Worm (Caenorhabditis elegans) whole organism, young adult: ENCODE results near the gene cest-26.
A peak's percentile ranks its signal among the peaks of the same experiment; 100 is the strongest.
"Not testable (repeated sequence)": the region's sequence is repeated elsewhere in the genome, so short reads cannot be mapped to it uniquely, and the experiment has no call there.

Experiments used
- B0035.1 ChIP-seq: sonication (generic microtip); optimal IDR thresholded peaks from 2 replicates; lab custom pipeline; 2016; ENCODE audit warnings: missing genetic modification characterization, mild to moderate bottlenecking, missing compliant biosample characterization, missing genotype, missing genetic modification reagents
- B0261.1 ChIP-seq: sonication (generic microtip); optimal IDR thresholded peaks from 2 replicates; lab custom pipeline; 2016; ENCODE audit warnings: mild to moderate bottlenecking, missing genetic modification characterization, moderate library complexity, missing compliant biosample characterization
- C06A6.2 ChIP-seq: fragments of 200-800 bp; sonication (Bioruptor generic); conservative IDR thresholded peaks from 2 replicates; pipeline ENCODE4 v1.3.6; 2022; ENCODE audit warnings: missing genetic modification characterization, missing compliant biosample characterization
- D2030.7 ChIP-seq: fragments of 200-800 bp; sonication (Bioruptor generic); IDR thresholded peaks from 2 replicates; pipeline ENCODE4 v1.3.6; 2022; ENCODE audit warnings: missing genetic modification reagents, missing genetic modification characterization, missing compliant biosample characterization
- F10E7.11 ChIP-seq: sonication (generic microtip); optimal IDR thresholded peaks from 2 replicates; lab custom pipeline; 2017; ENCODE audit warnings: mild to moderate bottlenecking, missing genetic modification characterization, moderate library complexity, missing compliant biosample characterization
- F39B2.1 ChIP-seq: fragments of 200-800 bp; sonication (Bioruptor generic); IDR thresholded peaks from 2 replicates; pipeline ENCODE4 v1.3.6; 2022; ENCODE audit warnings: missing genetic modification reagents, missing genetic modification characterization, missing compliant biosample characterization
- F52B5.7 ChIP-seq: sonication (generic microtip); optimal IDR thresholded peaks from 2 replicates; lab custom pipeline; 2016; ENCODE audit warnings: mild to moderate bottlenecking, missing genetic modification characterization, missing compliant biosample characterization
- F55B11.4 ChIP-seq: sonication (generic microtip); optimal IDR thresholded peaks from 2 replicates; lab custom pipeline; 2016; ENCODE audit warnings: missing compliant biosample characterization, missing genetic modification characterization, borderline replicate concordance; ENCODE audit not compliant: insufficient read depth
- K11D2.4 ChIP-seq: fragments of 200-800 bp; sonication (Bioruptor generic); IDR thresholded peaks from 2 replicates; pipeline ENCODE4 v1.3.6; 2022; ENCODE audit warnings: missing genetic modification reagents, missing genetic modification characterization, missing compliant biosample characterization
- Y79H2A.3 ChIP-seq: fragments of 200-800 bp; sonication (Bioruptor generic); conservative IDR thresholded peaks from 2 replicates; pipeline ENCODE4 v1.3.6; 2022; ENCODE audit warnings: missing genetic modification reagents, missing genetic modification characterization, missing compliant biosample characterization
- ZK185.1 ChIP-seq: sonication (generic microtip); optimal IDR thresholded peaks from 2 replicates; lab custom pipeline; 2016; ENCODE audit warnings: mild to moderate bottlenecking, missing genetic modification characterization, missing compliant biosample characterization; ENCODE audit not compliant: poor library complexity, severe bottlenecking
- atf-7 ChIP-seq: sonication (generic microtip); optimal IDR thresholded peaks from 2 replicates; lab custom pipeline; 2017; ENCODE audit warnings: mild to moderate bottlenecking, missing genetic modification characterization, missing compliant biosample characterization
- athp-1 ChIP-seq: sonication (generic microtip); optimal IDR thresholded peaks from 2 replicates; lab custom pipeline; 2017; ENCODE audit warnings: mild to moderate bottlenecking, missing genetic modification characterization, missing compliant biosample characterization
- attf-5 ChIP-seq: fragments of 200-800 bp; sonication (Bioruptor generic); optimal IDR thresholded peaks from 2 replicates; lab custom pipeline; 2018; ENCODE audit warnings: mild to moderate bottlenecking, missing genetic modification characterization, missing compliant biosample characterization
- ceh-91 ChIP-seq: fragments of 200-800 bp; sonication (Bioruptor generic); IDR thresholded peaks from 2 replicates; pipeline ENCODE4 v1.3.6; 2022; ENCODE audit warnings: missing genetic modification reagents, missing genetic modification characterization, missing compliant biosample characterization
- dox-1 ChIP-seq: fragments of 200-800 bp; sonication (Bioruptor generic); IDR thresholded peaks from 2 replicates; pipeline ENCODE4 v1.3.6; 2022; ENCODE audit warnings: missing genetic modification reagents, missing genetic modification characterization, missing compliant biosample characterization
- efl-1 ChIP-seq: fragments of 150-350 bp; optimal IDR thresholded peaks from 2 replicates; lab custom pipeline; 2014; ENCODE audit warnings: missing biosample characterization, missing genetic modification reagents, missing genetic modification characterization
- ekl-4 ChIP-seq: fragments of 200-800 bp; sonication (Bioruptor generic); IDR thresholded peaks from 2 replicates; pipeline ENCODE4 v1.3.6; 2022; ENCODE audit warnings: missing genetic modification reagents, missing genetic modification characterization, missing compliant biosample characterization
- ets-4 ChIP-seq: fragments of 200-800 bp; sonication (Bioruptor generic); optimal IDR thresholded peaks from 2 replicates; lab custom pipeline; 2018; ENCODE audit warnings: mild to moderate bottlenecking, missing genetic modification characterization, missing compliant biosample characterization
- fkh-3 ChIP-seq: sonication (generic microtip); optimal IDR thresholded peaks from 2 replicates; lab custom pipeline; 2016; ENCODE audit warnings: mild to moderate bottlenecking, missing genetic modification characterization, missing compliant biosample characterization
- gei-17 ChIP-seq: fragments of 200-800 bp; sonication (Bioruptor generic); optimal IDR thresholded peaks from 2 replicates; lab custom pipeline; 2018; ENCODE audit warnings: mild to moderate bottlenecking, missing genetic modification characterization, missing compliant biosample characterization
- hlh-12 ChIP-seq: sonication (generic microtip); optimal IDR thresholded peaks from 2 replicates; lab custom pipeline; 2016; ENCODE audit warnings: missing genetic modification characterization, missing compliant biosample characterization
- hlh-26 ChIP-seq: fragments of 200-800 bp; sonication (Bioruptor generic); conservative IDR thresholded peaks from 2 replicates; pipeline ENCODE4 v1.3.6; 2022; ENCODE audit warnings: missing genetic modification reagents, missing genetic modification characterization, missing compliant biosample characterization
- hmg-1.2 ChIP-seq: fragments of 200-800 bp; sonication (Bioruptor generic); IDR thresholded peaks from 2 replicates; pipeline ENCODE4 v1.3.6; 2022; ENCODE audit warnings: missing genetic modification reagents, missing genetic modification characterization, missing compliant biosample characterization
- hmg-20 ChIP-seq: fragments of 200-800 bp; sonication (Bioruptor generic); IDR thresholded peaks from 2 replicates; pipeline ENCODE4 v1.3.6; 2022; ENCODE audit warnings: missing genetic modification reagents, missing genetic modification characterization, missing compliant biosample characterization
- hsf-1 ChIP-seq: fragments of 200-800 bp; sonication (Bioruptor generic); IDR thresholded peaks from 2 replicates; pipeline ENCODE4 v1.3.6; 2022; ENCODE audit warnings: missing genetic modification reagents, missing genetic modification characterization, missing compliant biosample characterization
- let-607 ChIP-seq, 2 experiments: fragments of 200-800 bp in 1 of 2; sonication (Bioruptor generic) in 1 of 2; sonication (generic microtip) in 1 of 2; optimal IDR thresholded peaks; 2 replicates each; lab custom pipeline; 2016 to 2018; ENCODE audit warnings: mild to moderate bottlenecking in 2 of 2, missing compliant biosample characterization in 2 of 2, missing genetic modification characterization in 2 of 2, moderate library complexity in 2 of 2, missing genotype in 1 of 2
- lin-40 ChIP-seq: sonication (generic microtip); optimal IDR thresholded peaks from 2 replicates; lab custom pipeline; 2016; ENCODE audit warnings: missing genetic modification characterization, mild to moderate bottlenecking, missing compliant biosample characterization, missing genotype, missing genetic modification reagents
- lin-54 ChIP-seq: fragments of 200-800 bp; sonication (Bioruptor generic); optimal IDR thresholded peaks from 2 replicates; lab custom pipeline; 2018; ENCODE audit warnings: mild to moderate bottlenecking, missing genetic modification characterization, missing compliant biosample characterization
- madf-6 ChIP-seq: fragments of 200-800 bp; sonication (Bioruptor generic); IDR thresholded peaks from 2 replicates; pipeline ENCODE4 v1.3.6; 2022; ENCODE audit warnings: missing genetic modification reagents, missing genetic modification characterization, missing compliant biosample characterization
- madf-8 ChIP-seq: fragments of 200-800 bp; sonication (Bioruptor generic); conservative IDR thresholded peaks from 2 replicates; pipeline ENCODE4 v1.3.6; 2022; ENCODE audit warnings: missing genetic modification reagents, missing genetic modification characterization, missing compliant biosample characterization
- mxl-1 ChIP-seq: sonication (generic microtip); optimal IDR thresholded peaks from 2 replicates; lab custom pipeline; 2016; ENCODE audit warnings: missing genetic modification characterization, missing compliant biosample characterization
- nfya-1 ChIP-seq: sonication (generic microtip); optimal IDR thresholded peaks from 2 replicates; lab custom pipeline; 2017; ENCODE audit warnings: antibody characterized with exemption, missing compliant biosample characterization, missing genetic modification characterization, borderline replicate concordance; ENCODE audit not compliant: insufficient read depth
- nhr-120 ChIP-seq: fragments of 200-800 bp; sonication (Bioruptor generic); IDR thresholded peaks from 2 replicates; pipeline ENCODE4 v1.3.6; 2022; ENCODE audit warnings: missing genetic modification characterization, missing compliant biosample characterization
- nhr-90 ChIP-seq: sonication (generic microtip); optimal IDR thresholded peaks from 2 replicates; lab custom pipeline; 2016; ENCODE audit warnings: missing genotype, mild to moderate bottlenecking, missing genetic modification characterization, missing compliant biosample characterization
- sdz-38 ChIP-seq: sonication (generic microtip); optimal IDR thresholded peaks from 2 replicates; lab custom pipeline; 2016; ENCODE audit warnings: missing genotype, missing genetic modification characterization, missing compliant biosample characterization
- snpc-1.1 ChIP-seq: sonication (generic microtip); optimal IDR thresholded peaks from 2 replicates; lab custom pipeline; 2017; ENCODE audit warnings: missing genetic modification characterization, mild to moderate bottlenecking, missing compliant biosample characterization, antibody characterized with exemption, moderate library complexity, missing genotype, missing genetic modification reagents; ENCODE audit not compliant: insufficient read depth
- snpc-1.3 ChIP-seq: sonication (generic microtip); optimal IDR thresholded peaks from 2 replicates; lab custom pipeline; 2017; ENCODE audit warnings: missing genetic modification characterization, mild to moderate bottlenecking, missing compliant biosample characterization, antibody characterized with exemption, moderate library complexity, missing genotype, missing genetic modification reagents; ENCODE audit not compliant: insufficient read depth
- snpc-4 ChIP-seq, 5 experiments: fragments of 150-350 bp in 1 of 5; sonication (generic microtip) in 4 of 5; optimal IDR thresholded peaks; 2 replicates each; lab custom pipeline; 2014 to 2018; ENCODE audit warnings: missing genetic modification characterization in 5 of 5, missing biosample characterization in 3 of 5, antibody characterized with exemption in 2 of 5, mild to moderate bottlenecking in 2 of 5, missing compliant biosample characterization in 2 of 5, missing genotype in 2 of 5, moderate library complexity in 2 of 5, missing genetic modification reagents in 1 of 5
- somi-1 ChIP-seq: fragments of 200-800 bp; sonication (Bioruptor generic); optimal IDR thresholded peaks from 2 replicates; lab custom pipeline; 2018; ENCODE audit warnings: mild to moderate bottlenecking, missing genetic modification characterization, missing compliant biosample characterization
- zfh-2 ChIP-seq: fragments of 200-800 bp; sonication (Bioruptor generic); conservative IDR thresholded peaks from 2 replicates; pipeline ENCODE4 v1.3.6; 2022; ENCODE audit warnings: missing genetic modification reagents, missing genetic modification characterization, missing compliant biosample characterization
- ztf-3 ChIP-seq: fragments of 200-800 bp; sonication (Bioruptor generic); optimal IDR thresholded peaks from 2 replicates; lab custom pipeline; 2018; ENCODE audit warnings: mild to moderate bottlenecking, missing genetic modification characterization, missing compliant biosample characterization

Gene cest-26

ce11 chrX:4394505-4394904, 43.0 kb downstream of the cest-26 start:
- 0 out of 2 replicates have a peak, but pooled peaks have one; percentile 12 for TF ChIP-seq dox-1 (GFP tag; lab: Robert Waterston, UW)
- peak; percentile 58 for TF ChIP-seq hmg-1.2
- not testable (repeated sequence) for TF ChIP-seq snpc-4 (GFP tag; optimal IDR thresholded peaks at IDR 0.05; lab: Kevin White, UChicago)
- TF ChIP-seq snpc-4 (tag; optimal IDR thresholded peaks at IDR 0.05; lab: Kevin White, UChicago) = peak in 2 of 4 experiments; percentile 67 to 75

DNA sequence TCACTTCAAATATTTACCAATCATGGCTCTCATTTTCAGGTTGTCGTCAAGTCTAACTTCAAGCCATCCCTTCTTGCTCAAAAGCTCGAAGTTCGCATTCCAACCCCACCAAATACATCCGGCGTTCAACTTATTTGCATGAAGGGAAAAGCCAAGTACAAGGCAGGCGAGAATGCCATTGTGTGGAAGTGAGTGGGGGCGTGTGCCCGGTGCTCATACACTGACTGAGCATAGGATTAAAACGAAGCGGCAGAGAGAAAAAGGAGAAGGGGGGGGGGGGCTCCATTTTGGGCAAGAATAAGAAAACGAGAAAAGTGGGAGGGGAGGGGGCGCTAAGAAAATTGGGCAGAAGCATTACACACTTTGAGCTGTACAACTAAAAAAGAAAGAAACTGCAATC, 45.8 kb downstream of the cest-26 start:
- TF ChIP-seq Y79H2A.3 (GFP tag; lab: Robert Waterston, UW) (no peak), zfh-2 (GFP tag; lab: Robert Waterston, UW) (peak; percentile 33; the same call in 1 of the 2 replicates)

DNA sequence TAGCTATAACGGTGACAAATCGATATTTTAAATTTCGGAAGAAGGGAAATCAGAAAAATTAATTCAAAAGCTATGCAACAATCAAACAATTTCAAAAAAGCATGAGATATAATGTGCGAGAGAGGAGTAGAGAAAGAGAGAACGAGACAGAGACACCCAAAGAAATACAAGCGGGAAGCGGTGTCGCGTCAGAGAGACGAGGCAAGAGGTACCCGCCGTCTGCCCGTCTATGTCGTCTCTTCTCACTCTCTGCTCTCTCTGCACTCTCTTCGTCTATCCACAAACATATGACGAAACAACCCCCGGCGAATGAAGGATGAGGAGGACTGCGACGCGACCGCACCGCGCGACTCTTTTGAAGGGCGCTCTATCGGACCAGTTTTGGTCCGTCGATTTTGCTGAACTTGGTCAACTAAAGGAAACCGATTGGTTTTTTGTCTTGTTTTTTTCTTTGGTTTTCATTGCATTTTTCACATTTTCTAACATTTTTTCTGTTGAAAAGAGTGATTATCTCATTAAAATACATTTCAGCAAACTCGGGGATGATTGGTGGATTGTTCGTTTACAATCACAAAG, 48.5 kb downstream of the cest-26 start, which contains the start of gene dpy-23:
TSS of gene dpy-23 (plus strand) at position 526 of the 576 bp plus-strand sequence.
- peak in 1 of 2 experiments; percentile 59 for TF ChIP-seq let-607 (tag; optimal IDR thresholded peaks at IDR 0.05; lab: Kevin White, UChicago)
- TF ChIP-seq snpc-1.1 (tag; lab: Kevin White, UChicago) = no peak
- peak; percentile 40 for TF ChIP-seq madf-6
- no peak for TF ChIP-seq ceh-91 (GFP tag; lab: Robert Waterston, UW)
- peak; percentile 12 for TF ChIP-seq B0035.1 (tag; lab: Kevin White, UChicago)
- TF ChIP-seq somi-1 (GFP tag; lab: Kevin White, UChicago) = peak; percentile 86
- peak; percentile 64 for TF ChIP-seq ets-4 (GFP tag; lab: Kevin White, UChicago)
- TF ChIP-seq madf-8 = no peak
- TF ChIP-seq nhr-90 (tag; lab: Kevin White, UChicago) = peak; percentile 2
- TF ChIP-seq C06A6.2 (GFP tag; lab: Robert Waterston, UW) = peak; percentile 77
- no peak for TF ChIP-seq Y79H2A.3 (GFP tag; lab: Robert Waterston, UW)
- peak; percentile 42 for TF ChIP-seq snpc-4 (GFP tag; optimal IDR thresholded peaks at IDR 0.05; lab: Kevin White, UChicago)
- TF ChIP-seq snpc-4 (tag; optimal IDR thresholded peaks at IDR 0.05; lab: Kevin White, UChicago) = peak; percentile 2 to 55 (median 53)
- no peak for TF ChIP-seq ztf-3 (GFP tag; lab: Kevin White, UChicago)
- TF ChIP-seq lin-54 = peak; percentile 51
- peak; percentile 72 for TF ChIP-seq atf-7 (tag; lab: Kevin White, UChicago)
- TF ChIP-seq gei-17 (GFP tag; lab: Kevin White, UChicago) = peak; percentile 73
- TF ChIP-seq F55B11.4 (tag; lab: Kevin White, UChicago) = no peak
- no peak for TF ChIP-seq hlh-26
- TF ChIP-seq F39B2.1 (GFP tag; lab: Robert Waterston, UW) = no peak
- no peak for TF ChIP-seq hsf-1 (GFP tag; lab: Robert Waterston, UW)
- TF ChIP-seq K11D2.4 = peak; percentile 82
- TF ChIP-seq lin-40 (tag; lab: Kevin White, UChicago) = peak; percentile 89
- no peak for TF ChIP-seq nfya-1 (tag; lab: Kevin White, UChicago)
- no peak for TF ChIP-seq B0261.1
- no peak for TF ChIP-seq snpc-1.3 (tag; lab: Kevin White, UChicago)
- TF ChIP-seq mxl-1 = no peak
- TF ChIP-seq athp-1 (tag; lab: Kevin White, UChicago) = peak; percentile 23
- no peak for TF ChIP-seq hlh-12
- no peak for TF ChIP-seq sdz-38 (tag; lab: Kevin White, UChicago)
- TF ChIP-seq nhr-120 (GFP tag; lab: Robert Waterston, UW) = no peak
- peak; percentile 55 for TF ChIP-seq ekl-4
- peak; percentile 93 for TF ChIP-seq attf-5 (GFP tag; lab: Kevin White, UChicago)
- no peak for TF ChIP-seq hmg-20 (GFP tag; lab: Robert Waterston, UW)
- TF ChIP-seq F10E7.11 (tag; lab: Kevin White, UChicago) = no peak
- TF ChIP-seq ZK185.1 (tag; lab: Kevin White, UChicago) = peak; percentile 81
- TF ChIP-seq efl-1 = no peak
- TF ChIP-seq F52B5.7 (tag; lab: Kevin White, UChicago) = peak; percentile 4
- no peak for TF ChIP-seq D2030.7 (GFP tag; lab: Robert Waterston, UW)
- no peak for TF ChIP-seq fkh-3 (tag; lab: Kevin White, UChicago)
